Fruit fly (Drosophila melanogaster): ENCODE measurements around the gene CG45011.

DNA sequence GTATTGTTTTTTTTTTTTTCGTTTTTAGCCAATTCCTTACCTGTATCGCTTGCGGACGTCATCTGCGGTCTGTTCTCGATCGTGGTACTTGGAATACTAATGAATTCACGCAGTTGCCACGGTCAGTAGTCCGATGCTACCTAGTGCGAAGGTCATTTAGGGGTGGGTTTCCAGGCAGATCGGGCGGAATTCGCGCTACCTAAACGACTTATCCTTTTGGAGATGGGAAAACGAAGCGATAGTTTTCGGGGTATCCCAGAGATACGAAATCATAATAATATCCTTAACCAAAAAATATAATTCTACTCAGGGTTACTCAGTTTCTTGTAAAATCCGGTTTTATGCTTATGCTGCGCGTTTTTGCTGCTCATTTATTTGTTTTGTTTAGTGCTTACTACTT lies 39.9 kb upstream of the CG45011 start, which contains the start of gene CG14937:
- no peak for TF ChIP-seq h (optimal IDR thresholded peaks at IDR 0.05)
- no peak for TF ChIP-seq insv (optimal IDR thresholded peaks at IDR 0.05)
- no peak for TF ChIP-seq psq (optimal IDR thresholded peaks at IDR 0.05)
- no peak for TF ChIP-seq ttk (optimal IDR thresholded peaks at IDR 0.05)
- TF ChIP-seq Sin3A (optimal IDR thresholded peaks at IDR 0.05), result no peak
- no peak for TF ChIP-seq Myc (optimal IDR thresholded peaks at IDR 0.05)

All from Kc167 (cell line).